Fruit fly (Drosophila melanogaster): ENCODE results near the gene se.

The se gene

dm6 chr3L:8549183-8549890, 29.0 kb downstream of the se start (continued):
- no peak for TF ChIP-seq CG11762 (GFP tag; optimal IDR thresholded peaks at IDR 0.05; ENCODE audit: insufficient read depth)
- 0 out of 2 replicates have a peak, but pooled peaks have one; percentile 60 for TF ChIP-seq Gug (GFP tag; IDR thresholded peaks at IDR 0.05)
- peak; percentile 20 for TF ChIP-seq CG34406 (GFP tag; optimal IDR thresholded peaks at IDR 0.05)
- peak; percentile 63 for TF ChIP-seq CG6808 (GFP tag; optimal IDR thresholded peaks at IDR 0.05)
- no peak for TF ChIP-seq Smox (GFP tag; optimal IDR thresholded peaks at IDR 0.05)
- TF ChIP-seq Ets96B (tag; optimal IDR thresholded peaks at IDR 0.05), result peak; percentile 62
- peak; percentile 75 for TF ChIP-seq CG6163 (GFP tag; IDR thresholded peaks at IDR 0.05)
- no peak for TF ChIP-seq Blimp-1 (GFP tag; optimal IDR thresholded peaks at IDR 0.05)
- peak; percentile 47 for TF ChIP-seq Sox14 (GFP tag; optimal IDR thresholded peaks at IDR 0.05)
- peak; percentile 45 for TF ChIP-seq net (GFP tag; optimal IDR thresholded peaks at IDR 0.05)
- TF ChIP-seq Hr38 (GFP tag; optimal IDR thresholded peaks at IDR 0.05), result no peak
- TF ChIP-seq OdsH (GFP tag; optimal IDR thresholded peaks at IDR 0.05), result peak; percentile 38
- peak; percentile 16 for TF ChIP-seq Met (GFP tag; optimal IDR thresholded peaks at IDR 0.05)
- TF ChIP-seq fkh (GFP tag; optimal IDR thresholded peaks at IDR 0.05), result peak; percentile 38
- peak; percentile 12 for TF ChIP-seq CG6276 (GFP tag; optimal IDR thresholded peaks at IDR 0.05)

DNA sequence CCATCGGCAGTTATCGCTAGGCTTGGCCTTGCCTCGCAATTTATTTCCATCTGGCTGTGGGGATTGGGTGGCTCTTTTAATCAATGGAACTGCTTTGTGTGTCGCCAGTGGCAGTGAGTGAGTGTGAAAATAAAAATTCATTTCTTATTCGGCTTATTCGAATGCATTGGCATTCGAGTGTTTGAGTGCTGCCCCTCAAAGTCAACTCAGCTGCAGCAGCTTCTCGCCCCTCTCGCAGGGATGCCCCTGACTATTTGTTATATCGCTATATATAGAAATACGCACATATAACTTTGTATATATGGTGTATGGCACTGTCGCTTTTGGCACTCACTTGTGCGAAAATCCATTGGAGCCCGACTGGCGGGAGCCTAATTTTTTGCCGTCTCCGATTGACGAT, 30.5 kb downstream of the se start:
- peak; percentile 5 for TF ChIP-seq CG32006 (GFP tag; optimal IDR thresholded peaks at IDR 0.05)
- TF ChIP-seq CG6808 (GFP tag; optimal IDR thresholded peaks at IDR 0.05), result peak; percentile 20
- TF ChIP-seq Eip78C (GFP tag), result peak; percentile 52
- no peak for TF ChIP-seq pdm3 (GFP tag; optimal IDR thresholded peaks at IDR 0.05)
- TF ChIP-seq dsx (GFP tag; optimal IDR thresholded peaks at IDR 0.05; ENCODE audit: poor library complexity, severe bottlenecking), result peak; percentile 41
- peak; percentile 30; the same call in 1 of the 3 replicates for TF ChIP-seq CG8119 (GFP tag; IDR thresholded peaks at IDR 0.05)
- TF ChIP-seq eg (GFP tag; IDR thresholded peaks at IDR 0.05), result 0 out of 3 replicates have a peak, but pooled peaks have one; percentile 29
- TF ChIP-seq ss (GFP tag; optimal IDR thresholded peaks at IDR 0.05), result peak in 1 of 2 experiments; percentile 32
- TF ChIP-seq svp (GFP tag), result peak; percentile 85
- peak; percentile 20 for TF ChIP-seq Eip75B (GFP tag; optimal IDR thresholded peaks at IDR 0.05)
- no peak for TF ChIP-seq Sox15 (GFP tag; optimal IDR thresholded peaks at IDR 0.05)
- no peak for TF ChIP-seq Lpt (GFP tag; optimal IDR thresholded peaks at IDR 0.05)
- TF ChIP-seq spab (GFP tag; optimal IDR thresholded peaks at IDR 0.05), result no peak

- no peak for TF ChIP-seq Smox (GFP tag; optimal IDR thresholded peaks at IDR 0.05)
- no peak for TF ChIP-seq CG8119 (GFP tag; IDR thresholded peaks at IDR 0.05)
- TF ChIP-seq CG11762 (GFP tag; optimal IDR thresholded peaks at IDR 0.05; ENCODE audit: insufficient read depth), result no peak
- TF ChIP-seq CG4318 (GFP tag; optimal IDR thresholded peaks at IDR 0.05), result no peak
- no peak for TF ChIP-seq Eip93F (GFP tag; optimal IDR thresholded peaks at IDR 0.05)
Measured at dm6 chr3L:8553125-8553524, 32.8 kb downstream of the se start.

DNA sequence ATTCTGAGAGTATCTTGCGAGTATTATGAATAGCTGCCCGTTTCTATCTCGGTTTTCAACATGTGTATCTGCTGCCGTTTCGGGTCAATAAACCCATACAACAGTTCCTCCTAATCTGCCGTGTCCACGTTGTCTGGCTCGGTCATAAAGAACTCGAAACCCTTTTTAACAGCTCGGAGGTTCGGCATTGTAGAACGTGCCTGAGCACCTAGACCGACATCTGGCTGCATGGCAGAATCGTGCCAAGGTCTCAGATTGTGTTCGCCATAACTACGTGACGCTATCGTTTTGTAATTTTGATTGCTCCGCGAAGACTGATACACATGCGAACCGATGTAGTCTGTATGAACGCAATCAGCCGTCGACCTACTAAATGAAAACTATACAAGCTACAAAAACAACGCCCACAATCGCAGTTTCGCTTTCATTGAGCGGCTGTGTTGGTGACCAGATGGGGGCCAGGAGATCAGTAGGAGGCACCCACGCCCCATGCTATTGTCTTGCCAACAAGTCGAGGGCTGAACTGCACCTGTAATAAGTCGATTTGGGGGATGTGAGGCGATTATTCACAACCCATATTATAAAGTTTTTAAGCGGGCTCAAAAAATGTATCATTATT, 33.8 kb downstream of the se start:
- TF ChIP-seq Ets96B (tag; optimal IDR thresholded peaks at IDR 0.05) (no peak), CG34406 (GFP tag; optimal IDR thresholded peaks at IDR 0.05) (no peak), CG31627 (GFP tag; optimal IDR thresholded peaks at IDR 0.05) (no peak), fd85E (GFP tag; optimal IDR thresholded peaks at IDR 0.05) (no peak), CG15336 (GFP tag; IDR thresholded peaks at IDR 0.05) (no peak)

DNA sequence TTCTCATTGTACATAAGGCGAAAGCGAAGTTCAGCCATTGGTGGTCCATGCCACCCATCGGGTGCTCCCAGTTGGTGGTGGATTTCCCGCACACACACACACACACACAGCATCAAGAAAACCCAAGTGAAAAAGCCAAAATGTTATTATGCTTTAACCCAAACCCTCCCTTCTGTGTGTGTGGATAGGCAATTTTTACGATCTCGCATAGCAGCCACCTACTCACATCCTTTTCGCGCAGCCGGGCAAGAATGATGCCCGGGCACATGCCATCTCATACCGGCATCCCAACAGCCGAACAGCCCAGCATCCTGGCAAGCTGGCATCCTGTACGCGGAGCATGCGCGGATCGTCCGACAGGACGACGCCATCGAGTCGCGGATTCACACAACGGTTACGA, 36.7 kb downstream of the se start:
- no peak for TF ChIP-seq CG34406 (GFP tag; optimal IDR thresholded peaks at IDR 0.05)
- no peak for TF ChIP-seq topi (GFP tag; optimal IDR thresholded peaks at IDR 0.05)
- no peak for TF ChIP-seq CG15336 (GFP tag; IDR thresholded peaks at IDR 0.05)
- no peak for TF ChIP-seq Lpt (GFP tag; optimal IDR thresholded peaks at IDR 0.05)
- no peak for TF ChIP-seq CG6792 (GFP tag; optimal IDR thresholded peaks at IDR 0.05)
- TF ChIP-seq fd59A (GFP tag; optimal IDR thresholded peaks at IDR 0.05), result no peak
- TF ChIP-seq CG6854 (GFP tag; optimal IDR thresholded peaks at IDR 0.05), result no peak
- no peak for TF ChIP-seq net (GFP tag; optimal IDR thresholded peaks at IDR 0.05)
- no peak for TF ChIP-seq CG4318 (GFP tag; optimal IDR thresholded peaks at IDR 0.05)
- TF ChIP-seq Gug (GFP tag; IDR thresholded peaks at IDR 0.05), result no peak
- no peak for TF ChIP-seq lz (GFP tag; optimal IDR thresholded peaks at IDR 0.05)
- TF ChIP-seq CG8632 (GFP tag; optimal IDR thresholded peaks at IDR 0.05), result no peak
- TF ChIP-seq acj6 (GFP tag; optimal IDR thresholded peaks at IDR 0.05), result no peak
- no peak for TF ChIP-seq vri (GFP tag; optimal IDR thresholded peaks at IDR 0.05)
- no peak for TF ChIP-seq CG8319 (GFP tag; optimal IDR thresholded peaks at IDR 0.05)
- no peak for TF ChIP-seq eg (GFP tag; IDR thresholded peaks at IDR 0.05)
- TF ChIP-seq CG3032 (tag; optimal IDR thresholded peaks at IDR 0.05), result no peak
- no peak for TF ChIP-seq dac (GFP tag; optimal IDR thresholded peaks at IDR 0.05)

All from whole organism, prepupa.